Worm (Caenorhabditis elegans) whole organism, L3 larva: ENCODE measurements around the gene dph-7.

ENCODE experiments used
- ama-1 ChIP-seq: fragments of 150-350 bp; optimal IDR thresholded peaks from 2 replicates; lab custom pipeline; 2018
- elt-2 ChIP-seq: sonication (generic microtip); optimal IDR thresholded peaks from 2 replicates; lab custom pipeline; 2016; ENCODE audit warnings: missing genetic modification reagents, mild to moderate bottlenecking, missing genetic modification characterization, missing compliant biosample characterization
- elt-3 ChIP-seq, 3 experiments: fragments of 150-350 bp in 1 of 3; sonication (generic microtip) in 2 of 3; optimal IDR thresholded peaks; 2 replicates in 2 of 3; 4 replicates in 1 of 3; lab custom pipeline; 2014 to 2017; ENCODE audit warnings: missing biosample characterization in 3 of 3, missing genetic modification characterization in 3 of 3
- fkh-10 ChIP-seq: sonication (generic microtip); optimal IDR thresholded peaks from 2 replicates; lab custom pipeline; 2017; ENCODE audit warnings: missing biosample characterization, missing genetic modification reagents, missing genetic modification characterization
- unc-39 ChIP-seq: sonication (generic microtip); optimal IDR thresholded peaks from 4 replicates; lab custom pipeline; 2017; ENCODE audit warnings: missing biosample characterization, missing genetic modification characterization

DNA sequence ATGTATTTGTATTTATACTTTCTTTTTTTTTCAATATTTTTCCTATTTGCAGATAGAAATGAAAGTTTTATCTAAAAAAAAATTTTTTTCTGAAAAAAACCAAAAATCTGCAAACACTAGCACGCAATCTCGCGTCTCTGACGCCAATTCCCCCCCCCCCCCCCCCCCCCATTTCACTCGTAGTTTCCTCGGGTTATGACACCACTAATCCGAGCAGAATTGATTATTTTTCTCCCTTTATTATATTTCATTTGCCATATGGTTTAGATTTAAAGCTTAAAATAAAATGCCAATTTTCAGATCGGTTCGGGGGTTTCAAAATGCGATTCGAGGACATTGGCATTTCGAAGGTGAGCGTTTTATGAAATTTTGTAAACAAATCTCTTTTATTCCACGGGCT lies 31.9 kb downstream of the dph-7 start, which contains the start of gene mtm-6:
- TF ChIP-seq fkh-10 (GFP tag; lab: Kevin White, UChicago) (no peak), elt-2 (tag; lab: Kevin White, UChicago) (peak; percentile 22), ama-1 (lab: Kevin White, UChicago) (no peak), unc-39 (tag; lab: Kevin White, UChicago) (no peak), elt-3 (tag; optimal IDR thresholded peaks at IDR 0.05; lab: Kevin White, UChicago) (no peak)
